Worm (Caenorhabditis elegans) whole organism, L4 larva: ENCODE measurements around the gene ptr-6.

Source experiments
- cey-2 ChIP-seq: sonication (generic microtip); optimal IDR thresholded peaks from 3 replicates; lab custom pipeline; 2017; ENCODE audit warnings: missing genetic modification characterization, mild to moderate bottlenecking, missing compliant biosample characterization, antibody characterized with exemption, borderline replicate concordance; ENCODE audit not compliant: insufficient read depth
- daf-12 ChIP-seq: fragments of 150-350 bp; optimal IDR thresholded peaks from 2 replicates; lab custom pipeline; 2014; ENCODE audit warnings: missing biosample characterization, missing genetic modification reagents, missing genetic modification characterization
- hif-1 ChIP-seq, 2 experiments: sonication (generic microtip); optimal IDR thresholded peaks; 2 replicates each; lab custom pipeline; 2016 to 2017; ENCODE audit warnings: missing compliant biosample characterization in 2 of 2, missing genetic modification characterization in 2 of 2, missing genetic modification reagents in 2 of 2, missing genotype in 2 of 2, mild to moderate bottlenecking in 1 of 2
- lin-13 ChIP-seq: fragments of 150-350 bp; optimal IDR thresholded peaks from 2 replicates; lab custom pipeline; 2014; ENCODE audit warnings: missing biosample characterization, missing genetic modification reagents, missing genetic modification characterization
- lin-38 ChIP-seq: fragments of 200-800 bp; sonication (Bioruptor generic); IDR thresholded peaks from 2 replicates; pipeline ENCODE4 v1.3.6; 2022; ENCODE audit warnings: missing genetic modification reagents, missing genetic modification characterization, missing compliant biosample characterization

DNA sequence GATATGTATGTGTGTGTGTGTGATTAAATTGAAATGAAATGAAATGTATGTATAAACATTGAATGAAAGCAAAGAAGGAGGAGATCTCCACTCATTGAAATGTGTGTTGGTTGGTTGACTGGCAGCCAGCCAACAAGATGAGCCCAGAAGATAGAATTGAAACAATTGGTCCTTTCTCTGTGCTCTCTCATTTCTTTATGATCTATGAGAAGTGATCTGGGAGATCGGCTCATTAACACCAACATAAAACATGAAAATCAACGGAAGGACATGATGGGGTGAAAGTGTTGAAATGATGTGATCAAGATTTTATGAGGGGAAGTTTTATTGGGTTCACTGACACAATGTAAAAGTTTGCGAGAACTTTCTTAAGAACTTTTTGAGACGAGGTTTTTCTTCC, 23.8 kb downstream of the ptr-6 start:
- TF ChIP-seq daf-12, result no peak
- no peak for TF ChIP-seq hif-1 (tag; optimal IDR thresholded peaks at IDR 0.05; lab: Kevin White, UChicago)
- no peak for TF ChIP-seq cey-2
- TF ChIP-seq lin-38 (GFP tag; lab: Robert Waterston, UW), result no peak
- TF ChIP-seq lin-13 (GFP tag; lab: Kevin White, UChicago), result no peak
